Worm (Caenorhabditis elegans) whole organism, young adult: Measurements from ENCODE around the gene dph-3.

Experiments
- aptf-3 ChIP-seq: fragments of 200-800 bp; sonication (Bioruptor generic); IDR thresholded peaks from 2 replicates; pipeline ENCODE4 v1.3.6; 2022; ENCODE audit warnings: missing genetic modification characterization, missing compliant biosample characterization
- atf-7 ChIP-seq: sonication (generic microtip); optimal IDR thresholded peaks from 2 replicates; lab custom pipeline; 2017; ENCODE audit warnings: mild to moderate bottlenecking, missing genetic modification characterization, missing compliant biosample characterization
- hmg-20 ChIP-seq: fragments of 200-800 bp; sonication (Bioruptor generic); IDR thresholded peaks from 2 replicates; pipeline ENCODE4 v1.3.6; 2022; ENCODE audit warnings: missing genetic modification reagents, missing genetic modification characterization, missing compliant biosample characterization
- nhr-80 ChIP-seq: sonication (generic microtip); optimal IDR thresholded peaks from 2 replicates; lab custom pipeline; 2016; ENCODE audit warnings: missing genetic modification characterization, missing compliant biosample characterization

- no peak for TF ChIP-seq hmg-20 (GFP tag; lab: Robert Waterston, UW)
- no peak for TF ChIP-seq aptf-3 (GFP tag; lab: Robert Waterston, UW)
- no peak for TF ChIP-seq atf-7 (tag; lab: Kevin White, UChicago)
- no peak for TF ChIP-seq nhr-80 (tag; lab: Kevin White, UChicago)
Observed at ce11 chrIV:9659999-9660398, 46.9 kb upstream of the dph-3 start.
